Fruit fly (Drosophila melanogaster) whole organism, wandering third instar larva: ENCODE results near the gene Sil1.

Experiments used
- Hnf4 ChIP-seq: fragments of 200-800 bp; sonication (Bioruptor generic); optimal IDR thresholded peaks from 2 replicates; lab custom pipeline; 2016; ENCODE audit warnings: missing biosample characterization, mild to moderate bottlenecking, missing genetic modification characterization
- Rel ChIP-seq, 2 experiments: fragments of 200-800 bp; sonication (Bioruptor generic) in 1 of 2; optimal IDR thresholded peaks; 2 replicates in 1 of 2; 3 replicates in 1 of 2; lab custom pipeline; 2016 to 2019; ENCODE audit warnings: mild to moderate bottlenecking in 2 of 2, missing biosample characterization in 2 of 2, missing genetic modification characterization in 2 of 2, moderate library complexity in 1 of 2
- brk ChIP-seq: fragments of 200-800 bp; sonication (Bioruptor generic); optimal IDR thresholded peaks from 2 replicates; lab custom pipeline; 2016; ENCODE audit warnings: missing biosample characterization, mild to moderate bottlenecking, missing genetic modification characterization
- ey ChIP-seq: fragments of 200-800 bp; sonication (Bioruptor generic); optimal IDR thresholded peaks from 2 replicates; lab custom pipeline; 2016; ENCODE audit warnings: missing biosample characterization, missing genetic modification characterization

DNA sequence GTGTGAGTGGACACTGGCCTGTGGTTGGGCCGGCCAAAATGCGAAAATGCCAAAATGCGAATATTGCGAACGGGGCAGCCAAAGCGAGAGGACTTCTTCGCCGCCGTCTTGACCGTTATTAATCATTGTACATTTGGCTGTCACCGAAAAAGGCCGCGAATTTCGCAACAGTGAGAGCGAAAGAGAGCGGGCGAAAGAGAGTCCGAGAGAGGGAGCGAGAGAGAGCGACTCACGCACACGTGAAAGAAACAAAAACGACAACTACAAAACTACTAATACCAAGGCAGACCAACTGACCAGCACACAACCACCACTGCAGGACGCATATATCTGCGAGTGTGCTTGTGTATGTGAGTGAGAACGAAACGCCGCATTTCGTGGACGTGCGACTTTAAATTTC, 50.8 kb downstream of the Sil1 start:
- no peak for TF ChIP-seq Rel (GFP tag; optimal IDR thresholded peaks at IDR 0.05; lab: Kevin White, UChicago)
- no peak for TF ChIP-seq Rel (tag; optimal IDR thresholded peaks at IDR 0.05; lab: Kevin White, UChicago)
- TF ChIP-seq ey (GFP tag; lab: Kevin White, UChicago) = no peak
- no peak for TF ChIP-seq Hnf4 (GFP tag; lab: Kevin White, UChicago)
- no peak for TF ChIP-seq brk
